Fruit fly (Drosophila melanogaster) whole organism, embryonic: Measurements from ENCODE around the gene CG11596.

Experiments used
- Atf3 ChIP-seq: fragments of 200-800 bp; sonication (Bioruptor generic); optimal IDR thresholded peaks from 3 replicates; lab custom pipeline; 2016; ENCODE audit warnings: missing biosample characterization, missing genetic modification characterization
- Atf6 ChIP-seq: fragments of 200-800 bp; sonication (Bioruptor generic); IDR thresholded peaks from 2 replicates; pipeline ENCODE4 v1.3.6; 2022; ENCODE audit warnings: missing biosample characterization, missing genetic modification characterization
- Awh ChIP-seq: fragments of 200-800 bp; sonication (Bioruptor generic); IDR thresholded peaks from 2 replicates; pipeline ENCODE4, ENCODE4 v1.3.6; 2022; ENCODE audit warnings: missing biosample characterization, missing genetic modification characterization
- Bgb ChIP-seq: fragments of 200-800 bp; sonication (Bioruptor generic); IDR thresholded peaks from 2 replicates; pipeline ENCODE4 v1.3.6; 2022; ENCODE audit warnings: missing biosample characterization, missing genetic modification characterization; ENCODE audit not compliant: partially characterized antibody
- CG10147 ChIP-seq: fragments of 200-800 bp; sonication (Bioruptor generic); optimal IDR thresholded peaks from 2 replicates; lab custom pipeline; 2019; ENCODE audit warnings: missing biosample characterization, mild to moderate bottlenecking, missing genetic modification characterization, moderate library complexity
- CG10209 ChIP-seq: fragments of 200-800 bp; sonication (Bioruptor generic); optimal IDR thresholded peaks from 3 replicates; lab custom pipeline; 2017; ENCODE audit warnings: missing biosample characterization, mild to moderate bottlenecking, missing genetic modification characterization, missing genetic modification reagents
- CG10543 ChIP-seq: fragments of 200-800 bp; sonication (Bioruptor generic); optimal IDR thresholded peaks from 3 replicates; lab custom pipeline; 2017; ENCODE audit warnings: missing biosample characterization, mild to moderate bottlenecking, missing genetic modification characterization, moderate library complexity
- CG12744 ChIP-seq: fragments of 200-800 bp; sonication (Bioruptor generic); optimal IDR thresholded peaks from 2 replicates; lab custom pipeline; 2016; ENCODE audit warnings: missing biosample characterization, missing genetic modification characterization
- CG14860 ChIP-seq: fragments of 200-800 bp; sonication (Bioruptor generic); IDR thresholded peaks from 3 replicates; pipeline ENCODE4 v1.3.6; 2022; ENCODE audit warnings: missing biosample characterization, missing genetic modification characterization; ENCODE audit not compliant: partially characterized antibody
- CG17359 ChIP-seq: fragments of 200-800 bp; sonication (Bioruptor generic); optimal IDR thresholded peaks from 3 replicates; lab custom pipeline; 2018; ENCODE audit warnings: missing biosample characterization, mild to moderate bottlenecking, missing genetic modification characterization, moderate library complexity
- CG18619 ChIP-seq: fragments of 200-800 bp; sonication (Bioruptor generic); optimal IDR thresholded peaks from 3 replicates; lab custom pipeline; 2017; ENCODE audit warnings: missing biosample characterization, mild to moderate bottlenecking, missing genetic modification characterization
- CG2116 ChIP-seq: fragments of 200-800 bp; sonication (Bioruptor generic); optimal IDR thresholded peaks from 3 replicates; lab custom pipeline; 2018; ENCODE audit warnings: missing biosample characterization, mild to moderate bottlenecking, missing genetic modification characterization
- CG2202 ChIP-seq: fragments of 200-800 bp; sonication (Bioruptor generic); optimal IDR thresholded peaks from 2 replicates; lab custom pipeline; 2018; ENCODE audit warnings: missing biosample characterization, mild to moderate bottlenecking, missing genetic modification characterization
- CG30403 ChIP-seq: fragments of 200-800 bp; sonication (Bioruptor generic); optimal IDR thresholded peaks from 3 replicates; lab custom pipeline; 2016; ENCODE audit warnings: missing biosample characterization, missing genetic modification characterization
- CG42726 ChIP-seq: fragments of 200-800 bp; sonication (Bioruptor generic); IDR thresholded peaks from 2 replicates; pipeline ENCODE4 v1.3.6; 2022; ENCODE audit warnings: missing biosample characterization, missing genetic modification characterization; ENCODE audit not compliant: partially characterized antibody
- CG4820 ChIP-seq: fragments of 200-800 bp; sonication (Bioruptor generic); optimal IDR thresholded peaks from 3 replicates; lab custom pipeline; 2016; ENCODE audit warnings: missing biosample characterization, missing genetic modification characterization
- CG6791 ChIP-seq: fragments of 200-800 bp; sonication (Bioruptor generic); IDR thresholded peaks from 3 replicates; pipeline ENCODE4 v1.3.6; 2022; ENCODE audit warnings: missing biosample characterization, missing genetic modification characterization; ENCODE audit not compliant: partially characterized antibody
- CG7271 ChIP-seq: fragments of 200-800 bp; sonication (Bioruptor generic); optimal IDR thresholded peaks from 2 replicates; lab custom pipeline; 2018; ENCODE audit warnings: missing biosample characterization, mild to moderate bottlenecking, missing genetic modification characterization, moderate library complexity
- CG7928 ChIP-seq: fragments of 200-800 bp; sonication (Bioruptor generic); optimal IDR thresholded peaks from 2 replicates; lab custom pipeline; 2017; ENCODE audit warnings: missing biosample characterization, mild to moderate bottlenecking, missing genetic modification characterization
- CG8765 ChIP-seq: fragments of 200-800 bp; sonication (Bioruptor generic); IDR thresholded peaks from 2 replicates; pipeline ENCODE4 v1.3.6; 2022; ENCODE audit warnings: missing biosample characterization, missing genetic modification characterization
- CG8924 ChIP-seq: fragments of 200-800 bp; optimal IDR thresholded peaks from 3 replicates; lab custom pipeline; 2019; ENCODE audit warnings: missing biosample characterization, mild to moderate bottlenecking, missing genetic modification characterization, moderate library complexity
- CG9932 ChIP-seq: fragments of 200-800 bp; sonication (Bioruptor generic); IDR thresholded peaks from 2 replicates; pipeline ENCODE4 v1.3.6; 2022; ENCODE audit warnings: missing biosample characterization, missing genetic modification characterization
- Doc2 ChIP-seq: fragments of 200-800 bp; sonication (Bioruptor generic); IDR thresholded peaks from 2 replicates; pipeline ENCODE4 v1.3.6; 2022; ENCODE audit warnings: missing biosample characterization, missing genetic modification characterization
- ERR ChIP-seq: fragments of 200-800 bp; sonication (Bioruptor generic); optimal IDR thresholded peaks from 2 replicates; lab custom pipeline; 2016; ENCODE audit warnings: missing biosample characterization, missing genetic modification characterization
- Fer2 ChIP-seq: fragments of 200-800 bp; sonication (Bioruptor generic); optimal IDR thresholded peaks from 2 replicates; lab custom pipeline; 2018; ENCODE audit warnings: missing biosample characterization, mild to moderate bottlenecking, missing genetic modification characterization, moderate library complexity
- HLH3B ChIP-seq: fragments of 200-800 bp; sonication (Bioruptor generic); IDR thresholded peaks from 2 replicates; pipeline ENCODE4 v1.3.6; 2022; ENCODE audit warnings: missing biosample characterization, missing genetic modification characterization
- Lhr ChIP-seq: fragments of 200-800 bp; sonication (Bioruptor generic); optimal IDR thresholded peaks from 3 replicates; lab custom pipeline; 2017; ENCODE audit warnings: mild to moderate bottlenecking, missing biosample characterization, missing genetic modification reagents, missing genetic modification characterization
- Nf-YA ChIP-seq: fragments of 200-800 bp; sonication (Bioruptor generic); IDR thresholded peaks from 2 replicates; pipeline ENCODE4 v1.3.6; 2022; ENCODE audit warnings: missing biosample characterization, missing genetic modification characterization
- Sry-β ChIP-seq: fragments of 200-800 bp; sonication (Bioruptor generic); optimal IDR thresholded peaks from 2 replicates; lab custom pipeline; 2018; ENCODE audit warnings: missing biosample characterization, mild to moderate bottlenecking, missing genetic modification characterization, moderate library complexity
- Sry-δ ChIP-seq: fragments of 200-800 bp; sonication (Bioruptor generic); optimal IDR thresholded peaks from 2 replicates; lab custom pipeline; 2016; ENCODE audit warnings: missing biosample characterization, missing genetic modification characterization
- Stat92E ChIP-seq, 3 experiments: fragments of >200 bp in 2 of 3; fragments of 200-800 bp in 1 of 3; sonication (Bioruptor generic) in 1 of 3; optimal IDR thresholded peaks; 2 replicates each; lab custom pipeline; 2017 to 2019; ENCODE audit warnings: missing biosample characterization in 3 of 3, missing genetic modification characterization in 3 of 3, mild to moderate bottlenecking in 1 of 3, moderate library complexity in 1 of 3
- ap ChIP-seq: fragments of 200-800 bp; sonication (Bioruptor generic); IDR thresholded peaks from 2 replicates; pipeline ENCODE4 v1.3.6; 2022; ENCODE audit warnings: missing biosample characterization, missing genetic modification characterization
- bigmax ChIP-seq: fragments of 200-800 bp; sonication (Bioruptor generic); optimal IDR thresholded peaks from 2 replicates; lab custom pipeline; 2018; ENCODE audit warnings: missing biosample characterization, mild to moderate bottlenecking, missing genetic modification characterization
- chm ChIP-seq: fragments of 200-800 bp; sonication (Bioruptor generic); IDR thresholded peaks from 2 replicates; pipeline ENCODE4 v1.3.6; 2022; ENCODE audit warnings: missing biosample characterization, missing genetic modification characterization
- ci ChIP-seq: fragments of 200-800 bp; sonication (Bioruptor generic); IDR thresholded peaks from 3 replicates; pipeline ENCODE4 v1.3.6; 2022; ENCODE audit warnings: missing biosample characterization, missing genetic modification characterization
- cwo ChIP-seq: fragments of 200-800 bp; sonication (Bioruptor generic); optimal IDR thresholded peaks from 3 replicates; lab custom pipeline; 2017; ENCODE audit warnings: missing biosample characterization, missing genetic modification characterization, mild to moderate bottlenecking, moderate library complexity, missing genetic modification reagents
- dan ChIP-seq: fragments of 200-800 bp; sonication (Bioruptor generic); IDR thresholded peaks from 2 replicates; pipeline ENCODE4 v1.3.6; 2022; ENCODE audit warnings: missing biosample characterization, missing genetic modification characterization
- eve ChIP-seq, 2 experiments: fragments of >200 bp; optimal IDR thresholded peaks; 2 replicates each; lab custom pipeline; 2017; ENCODE audit warnings: missing biosample characterization in 2 of 2, missing genetic modification characterization in 2 of 2
- fru ChIP-seq: fragments of >200 bp; optimal IDR thresholded peaks from 2 replicates; lab custom pipeline; 2017
- gem ChIP-seq: fragments of 200-800 bp; sonication (Bioruptor generic); optimal IDR thresholded peaks from 2 replicates; lab custom pipeline; 2019; ENCODE audit warnings: missing biosample characterization, mild to moderate bottlenecking, missing genetic modification characterization, moderate library complexity
- hth ChIP-seq: fragments of >200 bp; optimal IDR thresholded peaks from 2 replicates; lab custom pipeline; 2017; ENCODE audit warnings: inconsistent platforms
- jing ChIP-seq: fragments of 200-800 bp; sonication (Bioruptor generic); optimal IDR thresholded peaks from 2 replicates; lab custom pipeline; 2018; ENCODE audit warnings: missing biosample characterization, mild to moderate bottlenecking, missing genetic modification characterization
- mam ChIP-seq: fragments of 200-800 bp; sonication (Bioruptor generic); optimal IDR thresholded peaks from 3 replicates; lab custom pipeline; 2016; ENCODE audit warnings: missing biosample characterization, missing genetic modification characterization
- oc ChIP-seq: fragments of 200-800 bp; sonication (Bioruptor generic); optimal IDR thresholded peaks from 2 replicates; lab custom pipeline; 2018; ENCODE audit warnings: missing biosample characterization, mild to moderate bottlenecking, missing genetic modification characterization, moderate library complexity
- odd ChIP-seq: fragments of 200-800 bp; sonication (Bioruptor generic); optimal IDR thresholded peaks from 2 replicates; lab custom pipeline; 2017; ENCODE audit warnings: missing biosample characterization, mild to moderate bottlenecking, missing genetic modification characterization
- p53 ChIP-seq: fragments of 200-800 bp; sonication (Bioruptor generic); optimal IDR thresholded peaks from 2 replicates; lab custom pipeline; 2016; ENCODE audit warnings: missing biosample characterization, missing genetic modification characterization
- phol ChIP-seq: fragments of 200-800 bp; sonication (Bioruptor generic); optimal IDR thresholded peaks from 3 replicates; lab custom pipeline; 2018; ENCODE audit warnings: missing biosample characterization, mild to moderate bottlenecking, missing genetic modification characterization, moderate library complexity
- pita ChIP-seq: fragments of 200-800 bp; sonication (Bioruptor generic); optimal IDR thresholded peaks from 2 replicates; lab custom pipeline; 2017; ENCODE audit warnings: missing biosample characterization, mild to moderate bottlenecking, missing genetic modification characterization
- sim ChIP-seq: fragments of 200-800 bp; sonication (Bioruptor generic); IDR thresholded peaks from 2 replicates; pipeline ENCODE4 v1.3.6; 2022; ENCODE audit warnings: missing biosample characterization, missing genetic modification characterization
- slbo ChIP-seq: fragments of 200-800 bp; sonication (Bioruptor generic); IDR thresholded peaks from 2 replicates; pipeline ENCODE4 v1.3.6; 2022; ENCODE audit warnings: missing biosample characterization, missing genetic modification characterization
- wor ChIP-seq: fragments of 200-800 bp; sonication (Bioruptor generic); IDR thresholded peaks from 2 replicates; pipeline ENCODE4 v1.3.6; 2022; ENCODE audit warnings: missing biosample characterization, missing genetic modification characterization

The CG11596 gene

dm6 chrX:1879606-1880110 is 47.8 kb upstream of the CG11596 start, which contains the start of gene CG14818 (continued):
- TF ChIP-seq slbo (GFP tag; lab: Robert Waterston, UW): peak; percentile 77
- TF ChIP-seq odd (GFP tag; lab: Kevin White, UChicago): no peak
- peak; percentile 88 for TF ChIP-seq Sry-δ (GFP tag; lab: Kevin White, UChicago)
- TF ChIP-seq cwo (GFP tag; lab: Kevin White, UChicago): no peak
- no peak for TF ChIP-seq p53 (GFP tag; lab: Kevin White, UChicago)
- peak; percentile 95 for TF ChIP-seq CG17359 (tag; lab: Kevin White, UChicago)
- peak; percentile 46 for TF ChIP-seq Atf3 (GFP tag; lab: Kevin White, UChicago)
- TF ChIP-seq ap (GFP tag; lab: Robert Waterston, UW): 0 out of 2 replicates have a peak, but pooled peaks have one; percentile 9
- TF ChIP-seq CG30403: peak; percentile 53
- no peak for TF ChIP-seq CG12744
- no peak for TF ChIP-seq pita
- peak; percentile 49 for TF ChIP-seq CG18619 (GFP tag; lab: Kevin White, UChicago)
- peak; percentile 81 for TF ChIP-seq mam (GFP tag; lab: Kevin White, UChicago)
- TF ChIP-seq ERR (GFP tag; lab: Kevin White, UChicago): peak; percentile 28
- 0 out of 2 replicates have a peak, but pooled peaks have one; percentile 14 for TF ChIP-seq chm
- TF ChIP-seq CG6791 (GFP tag; lab: Robert Waterston, UW): peak; percentile 81
- peak; percentile 4 for TF ChIP-seq CG2116 (GFP tag; lab: Kevin White, UChicago)
- TF ChIP-seq Atf6: peak; percentile 59; the same call in 1 of the 2 replicates
- TF ChIP-seq jing: no peak
- TF ChIP-seq Fer2 (tag; lab: Kevin White, UChicago): peak; percentile 45
- no peak for TF ChIP-seq Stat92E (GFP tag; optimal IDR thresholded peaks at IDR 0.05; lab: Kevin White, UChicago)
- peak in 1 of 2 experiments; percentile 13 for TF ChIP-seq eve (GFP tag; optimal IDR thresholded peaks at IDR 0.05; lab: Kevin White, UChicago)
- TF ChIP-seq CG10543 (GFP tag; lab: Kevin White, UChicago): peak; percentile 72
- peak; percentile 81 for TF ChIP-seq Bgb (GFP tag; lab: Robert Waterston, UW)
- peak; percentile 65 for TF ChIP-seq CG10147 (GFP tag; lab: Kevin White, UChicago)
- TF ChIP-seq dan (GFP tag; lab: Robert Waterston, UW): no peak
- TF ChIP-seq oc (tag; lab: Kevin White, UChicago): no peak
- peak; percentile 81 for TF ChIP-seq ci (GFP tag; lab: Robert Waterston, UW)
- no peak for TF ChIP-seq CG2202 (tag; lab: Kevin White, UChicago)
- peak; percentile 56 for TF ChIP-seq CG10209 (GFP tag; lab: Kevin White, UChicago)
- peak; percentile 68 for TF ChIP-seq gem
- TF ChIP-seq wor (GFP tag; lab: Robert Waterston, UW): no peak
- no peak; the same call in 1 of the 2 replicates for TF ChIP-seq CG42726 (GFP tag; lab: Robert Waterston, UW)
- no peak for TF ChIP-seq CG7271 (tag; lab: Kevin White, UChicago)
- TF ChIP-seq Sry-β (GFP tag; lab: Kevin White, UChicago): peak; percentile 24
- no peak for TF ChIP-seq sim
- TF ChIP-seq CG7928 (GFP tag; lab: Kevin White, UChicago): no peak
- TF ChIP-seq CG14860 (GFP tag; lab: Robert Waterston, UW): peak; percentile 82
- no peak for TF ChIP-seq bigmax (GFP tag; lab: Kevin White, UChicago)
- TF ChIP-seq Awh (GFP tag; lab: Robert Waterston, UW): no peak
- no peak for TF ChIP-seq fru (lab: Kevin White, UChicago)
- TF ChIP-seq CG4820 (GFP tag; lab: Kevin White, UChicago): peak; percentile 51
- TF ChIP-seq Nf-YA (GFP tag; lab: Robert Waterston, UW): no peak
- peak; percentile 56 for TF ChIP-seq CG8765 (GFP tag; lab: Robert Waterston, UW)
- no peak for TF ChIP-seq Doc2 (GFP tag; lab: Robert Waterston, UW)
- TF ChIP-seq hth (lab: Kevin White, UChicago): no peak
- peak; percentile 56 for TF ChIP-seq Lhr
- TF ChIP-seq CG8924 (tag; lab: Kevin White, UChicago): peak; percentile 6
- TF ChIP-seq HLH3B (GFP tag; lab: Robert Waterston, UW): peak; percentile 66
- peak; percentile 78 for TF ChIP-seq CG9932 (GFP tag; lab: Robert Waterston, UW)
- TF ChIP-seq phol (tag; lab: Kevin White, UChicago): peak; percentile 63
